Fruit fly (Drosophila melanogaster) whole organism, adult: ENCODE data around the gene CG31380.

ENCODE experiments used
- Clk ChIP-seq: fragments of 200-800 bp; sonication (Bioruptor generic); optimal IDR thresholded peaks from 2 replicates; lab custom pipeline; 2017; ENCODE audit warnings: missing biosample characterization, missing genetic modification characterization
- toe ChIP-seq: fragments of 200-800 bp; sonication (Bioruptor generic); optimal IDR thresholded peaks from 2 replicates; lab custom pipeline; 2016; ENCODE audit warnings: missing biosample characterization, missing genetic modification characterization

- no peak for TF ChIP-seq Clk
- no peak for TF ChIP-seq toe
Measured at dm6 chr3R:25815179-25815578, 25.9 kb upstream of the CG31380 start, which contains the start of gene CG14354.
